Worm (Caenorhabditis elegans) whole organism, L1 larva: ENCODE data around the gene lrr-1.

Experiments
- aha-1 ChIP-seq: fragments of 150-350 bp; optimal IDR thresholded peaks from 2 replicates; lab custom pipeline; 2014; ENCODE audit warnings: missing biosample characterization, missing genetic modification characterization
- ama-1 ChIP-seq: fragments of 150-350 bp; optimal IDR thresholded peaks from 2 replicates; lab custom pipeline; 2014
- egl-13 ChIP-seq: sonication (generic microtip); optimal IDR thresholded peaks from 2 replicates; lab custom pipeline; 2016; ENCODE audit warnings: missing genotype, missing genetic modification reagents, missing genetic modification characterization, missing compliant biosample characterization
- egl-27 ChIP-seq, 2 experiments: fragments of 150-350 bp in 1 of 2; sonication (generic microtip); optimal IDR thresholded peaks; 3 replicates each; lab custom pipeline; 2017 to 2018; ENCODE audit warnings: missing biosample characterization in 2 of 2, missing genetic modification characterization in 2 of 2, missing genetic modification reagents in 2 of 2
- elt-3 ChIP-seq, 6 experiments: fragments of 150-350 bp in 1 of 6; sonication (generic microtip); optimal IDR thresholded peaks; 2 replicates each; lab custom pipeline; 2017 to 2018; ENCODE audit warnings: missing biosample characterization in 6 of 6, missing genetic modification characterization in 6 of 6, inconsistent platforms in 1 of 6
- ets-5 ChIP-seq: fragments of 200-800 bp; sonication (Bioruptor generic); IDR thresholded peaks from 2 replicates; pipeline ENCODE4 v1.3.6; 2022; ENCODE audit warnings: missing genetic modification characterization, missing compliant biosample characterization
- mep-1 ChIP-seq: fragments of 150-350 bp; optimal IDR thresholded peaks from 2 replicates; lab custom pipeline; 2014; ENCODE audit warnings: missing biosample characterization, missing genetic modification characterization
- nhr-237 ChIP-seq: fragments of 150-350 bp; optimal IDR thresholded peaks from 2 replicates; lab custom pipeline; 2014; ENCODE audit warnings: missing biosample characterization, missing genetic modification characterization
- sptf-1 ChIP-seq: fragments of 150-350 bp; optimal IDR thresholded peaks from 2 replicates; lab custom pipeline; 2014; ENCODE audit warnings: missing biosample characterization, missing genetic modification characterization
- zag-1 ChIP-seq: fragments of 150-350 bp; optimal IDR thresholded peaks from 2 replicates; lab custom pipeline; 2014; ENCODE audit warnings: missing biosample characterization, missing genetic modification characterization

ce11 chrII:5066967-5067366, 30.7 kb upstream of the lrr-1 start:
- TF ChIP-seq ama-1 (lab: Kevin White, UChicago), result no peak
- no peak for TF ChIP-seq nhr-237 (tag; lab: Kevin White, UChicago)
- TF ChIP-seq egl-27 (tag; optimal IDR thresholded peaks at IDR 0.05; lab: Kevin White, UChicago), result no peak
- TF ChIP-seq elt-3 (tag; optimal IDR thresholded peaks at IDR 0.05; lab: Kevin White, UChicago), result no peak
- no peak for TF ChIP-seq ets-5 (GFP tag; lab: Robert Waterston, UW)
- TF ChIP-seq mep-1, result no peak
- TF ChIP-seq zag-1 (tag; lab: Kevin White, UChicago), result no peak
- TF ChIP-seq egl-13 (tag; lab: Kevin White, UChicago), result no peak
- TF ChIP-seq sptf-1, result no peak
- no peak for TF ChIP-seq aha-1 (tag; lab: Kevin White, UChicago)
